Worm (Caenorhabditis elegans): ENCODE measurements around the gene ced-9.

The ced-9 gene

DNA sequence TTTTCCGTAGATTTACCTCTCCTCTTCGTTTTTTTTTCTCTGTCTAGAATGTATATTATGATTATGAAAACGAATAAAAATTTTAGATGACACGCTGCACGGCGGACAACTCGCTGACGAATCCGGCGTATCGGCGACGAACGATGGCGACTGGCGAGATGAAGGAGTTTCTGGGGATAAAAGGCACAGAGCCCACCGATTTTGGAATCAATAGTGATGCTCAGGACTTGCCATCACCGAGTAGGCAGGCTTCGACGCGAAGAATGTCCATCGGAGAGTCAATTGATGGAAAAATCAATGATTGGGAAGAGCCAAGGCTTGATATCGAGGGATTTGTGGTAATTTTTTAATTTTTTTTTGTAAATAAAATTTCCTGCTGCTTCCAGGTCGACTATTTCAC, at the start of gene ced-9:
TSS of gene ced-9 (plus strand) at position 87 of the 400 bp plus-strand sequence.
- TF ChIP-seq unc-62 (GFP tag; optimal IDR thresholded peaks at IDR 0.05) = no peak

DNA sequence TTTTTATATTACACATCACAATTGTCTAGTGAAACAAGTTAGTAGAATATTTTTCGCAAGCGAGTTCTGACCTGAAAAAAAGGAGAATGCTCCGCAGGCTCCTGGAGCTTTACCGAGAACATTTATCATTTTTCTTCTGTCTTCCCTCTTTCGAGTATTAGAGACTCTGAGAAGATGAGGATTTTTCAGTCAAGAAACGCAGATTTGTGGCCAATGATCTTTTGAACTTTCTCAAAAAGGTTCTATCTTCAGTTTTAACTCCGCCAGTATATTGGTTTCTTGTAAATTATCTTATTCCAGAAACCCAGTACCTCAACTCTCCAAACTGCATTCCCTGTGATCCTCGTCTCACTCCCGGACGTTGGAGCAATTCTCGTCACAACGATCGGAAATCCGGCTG, 49.3 kb upstream of the ced-9 start, which contains the start of gene K10G9.2:
TSS of gene K10G9.2 (plus strand) at position 301 of the 400 bp plus-strand sequence.
- TF ChIP-seq unc-62 (GFP tag; optimal IDR thresholded peaks at IDR 0.05) = no peak

DNA sequence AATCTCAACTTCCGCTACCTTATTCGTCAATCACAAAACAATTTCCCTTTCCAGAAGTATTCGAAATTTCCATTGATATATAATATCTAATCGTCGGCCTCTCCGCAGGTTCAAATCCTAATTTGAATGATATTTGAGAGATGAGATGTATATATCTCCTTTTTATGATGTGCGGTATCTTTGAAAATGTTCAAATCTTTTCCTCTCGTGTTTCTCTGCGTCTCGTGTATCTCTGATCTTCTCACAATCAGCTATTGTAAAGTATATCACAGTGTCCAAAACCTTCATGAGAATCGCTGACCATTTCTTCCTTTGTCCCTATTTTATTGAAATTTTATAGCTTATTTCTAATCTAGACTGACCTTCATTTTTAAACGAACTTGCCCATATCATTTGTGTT, 45.2 kb upstream of the ced-9 start:
- TF ChIP-seq unc-62 (GFP tag; optimal IDR thresholded peaks at IDR 0.05) = no peak

DNA sequence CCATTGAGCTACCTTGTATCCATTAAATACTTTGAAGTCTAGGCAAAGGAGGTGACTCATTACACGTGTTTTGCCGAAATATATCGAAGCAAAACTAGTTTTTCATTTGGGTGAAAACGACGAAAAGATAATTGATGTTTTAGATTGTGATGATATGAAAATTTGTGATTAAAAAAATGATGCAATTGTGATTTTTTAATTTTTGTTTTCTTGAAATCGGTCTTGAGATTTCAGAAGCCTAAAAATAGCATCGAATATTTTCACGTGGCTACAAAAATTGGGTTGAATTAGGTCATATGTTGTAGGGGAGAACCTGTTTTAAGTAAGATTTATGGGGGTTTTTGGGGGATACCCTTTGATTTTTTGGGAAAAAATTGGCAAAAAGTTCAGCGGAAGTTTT, 44.4 kb upstream of the ced-9 start:
- no peak for TF ChIP-seq unc-62 (GFP tag; optimal IDR thresholded peaks at IDR 0.05)

DNA sequence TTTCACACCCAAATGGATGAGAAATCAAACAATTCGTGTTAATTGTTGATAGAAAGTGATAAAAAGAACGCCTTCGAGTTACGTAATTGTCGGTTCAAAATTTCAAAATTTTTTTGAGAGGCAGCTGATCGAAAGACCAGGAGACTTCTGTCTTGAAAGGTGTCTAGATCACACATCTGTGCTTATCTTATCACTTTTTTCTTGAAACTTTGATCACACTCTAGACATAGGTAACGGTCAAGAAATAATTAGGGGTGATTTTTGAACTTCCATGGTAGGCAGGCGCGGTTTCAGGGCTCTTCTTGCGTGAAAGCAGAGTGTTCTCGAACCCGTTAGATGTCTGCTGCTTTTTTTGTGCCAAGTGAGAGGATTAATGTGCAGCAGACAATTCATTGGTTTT, 41.6 kb upstream of the ced-9 start:
- no peak for TF ChIP-seq unc-62 (GFP tag; optimal IDR thresholded peaks at IDR 0.05)

DNA sequence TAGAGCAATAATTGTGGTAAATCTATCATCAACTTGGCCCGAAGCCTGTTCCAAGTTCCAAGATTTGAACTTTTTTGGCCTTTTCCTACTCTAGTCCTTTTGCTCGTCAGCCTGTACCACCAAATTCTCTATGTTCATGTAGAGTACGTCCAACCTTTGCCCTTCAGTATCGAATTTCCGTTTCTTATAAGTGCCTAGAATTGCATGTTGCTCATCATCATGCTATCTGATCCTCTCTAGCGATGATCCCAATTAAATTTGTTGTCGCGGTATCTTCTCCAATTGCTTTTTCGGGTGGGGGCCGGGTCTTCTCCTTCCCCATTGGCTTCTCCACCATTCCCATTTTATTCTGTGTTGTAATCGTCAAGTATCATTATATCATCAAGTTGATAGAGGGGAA, 41.0 kb upstream of the ced-9 start:
- TF ChIP-seq unc-62 (GFP tag; optimal IDR thresholded peaks at IDR 0.05) = no peak

DNA sequence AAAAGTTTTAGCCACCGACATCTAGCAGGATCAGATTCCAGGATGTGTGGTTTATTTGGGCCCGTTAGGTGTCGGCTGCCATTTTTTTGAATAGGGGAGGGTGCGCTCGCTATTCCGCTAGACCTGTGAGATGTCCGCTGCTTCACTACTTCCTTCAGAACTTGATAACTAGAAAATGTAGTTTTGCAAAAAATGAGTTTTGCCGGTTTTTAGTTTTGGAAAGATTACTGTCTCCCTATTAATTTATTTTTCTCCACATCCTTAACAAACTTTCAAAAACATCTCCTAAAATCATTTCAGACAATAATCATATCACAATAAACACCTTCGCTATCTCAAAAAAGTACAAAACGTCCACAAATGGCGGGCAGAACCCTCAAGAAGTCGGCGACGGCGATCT, 40.1 kb upstream of the ced-9 start, which contains the start of gene vglu-2:
TSS of gene vglu-2 (plus strand) at position 301 of the 400 bp plus-strand sequence.
- TF ChIP-seq unc-62 (GFP tag; optimal IDR thresholded peaks at IDR 0.05) = no peak

DNA sequence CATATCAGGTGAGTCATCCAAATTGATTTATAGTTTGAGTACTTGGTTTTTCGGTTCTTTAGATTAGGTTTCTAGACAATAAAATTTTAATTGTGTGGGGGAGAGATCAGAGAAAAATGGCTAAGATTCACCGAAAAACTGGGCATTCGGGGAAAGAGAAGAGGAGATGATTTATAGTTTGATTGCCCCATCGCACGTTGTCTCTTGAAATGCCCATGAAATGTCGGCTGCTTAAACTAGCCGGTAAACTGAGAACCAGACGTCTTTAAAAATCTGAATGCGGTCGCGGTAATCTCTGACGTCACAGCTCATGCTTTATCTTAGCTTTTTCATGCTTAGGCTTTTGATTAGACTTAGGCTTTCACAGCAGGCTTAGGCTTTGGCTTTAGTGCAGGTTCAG, 38.1 kb upstream of the ced-9 start:
- no peak for TF ChIP-seq unc-62 (GFP tag; optimal IDR thresholded peaks at IDR 0.05)

DNA sequence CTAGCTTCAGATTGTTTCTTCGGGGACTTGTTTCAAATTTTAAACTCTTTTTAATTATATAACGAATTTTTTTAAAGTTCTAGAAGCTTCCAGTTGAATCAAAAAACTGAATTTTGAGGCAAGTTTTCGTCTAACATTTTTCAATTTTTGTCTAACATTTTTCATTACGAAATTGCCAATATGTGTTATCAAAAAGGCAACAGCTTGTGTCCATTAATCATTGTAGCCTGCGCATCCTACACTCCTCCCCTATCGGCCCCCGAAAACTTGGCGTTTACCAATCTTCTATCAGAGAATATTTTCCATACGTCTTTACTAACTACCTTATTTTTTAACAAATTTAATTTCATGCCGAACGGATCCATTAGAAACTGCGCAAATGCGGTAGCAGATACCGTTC, 34.9 kb upstream of the ced-9 start, which contains the start of gene vglu-3:
TSS of gene vglu-3 (plus strand) at position 301 of the 400 bp plus-strand sequence.
- no peak for TF ChIP-seq unc-62 (GFP tag; optimal IDR thresholded peaks at IDR 0.05)

DNA sequence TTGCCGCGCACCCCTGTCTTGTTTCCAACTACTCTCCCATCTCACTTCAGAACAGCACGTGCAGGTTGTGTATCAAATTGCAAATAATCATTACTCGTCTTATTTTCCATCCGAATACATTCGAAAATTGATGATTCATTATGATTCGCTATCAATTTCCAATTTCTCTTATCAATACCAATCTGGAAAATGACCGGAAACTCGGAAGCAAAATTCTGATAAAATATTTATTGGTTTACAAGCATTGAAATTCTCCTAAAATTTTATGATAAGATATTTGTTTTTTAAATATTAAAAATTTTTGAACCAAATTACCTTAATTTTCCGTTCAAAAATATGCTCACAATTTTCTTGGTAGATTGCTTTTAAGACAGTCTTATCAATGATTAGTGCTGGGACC, 29.7 kb upstream of the ced-9 start:
- TF ChIP-seq unc-62 (GFP tag; optimal IDR thresholded peaks at IDR 0.05) = no peak

DNA sequence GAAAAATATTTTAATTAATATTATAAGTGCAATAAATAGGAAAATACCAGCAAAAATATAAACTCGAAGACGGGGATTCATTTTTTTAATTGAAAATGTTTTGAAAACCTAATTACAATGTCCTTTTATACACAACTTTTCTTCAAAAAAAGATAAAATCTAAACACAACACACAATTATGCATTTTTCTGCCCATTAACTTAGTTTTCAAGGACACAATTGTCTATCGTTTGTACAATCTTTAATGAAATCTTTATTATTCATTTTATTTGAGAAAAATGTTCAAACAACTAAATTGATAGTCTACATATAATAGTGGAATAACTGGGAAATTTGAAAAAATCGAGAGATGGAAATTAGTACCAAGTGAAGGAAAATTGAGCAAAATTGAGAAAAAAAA, 28.9 kb upstream of the ced-9 start, which contains the start of gene T07A5.1:
TSS of gene T07A5.1 (minus strand) at position 149 of the 400 bp plus-strand sequence.
- TF ChIP-seq unc-62 (GFP tag; optimal IDR thresholded peaks at IDR 0.05) = no peak

DNA sequence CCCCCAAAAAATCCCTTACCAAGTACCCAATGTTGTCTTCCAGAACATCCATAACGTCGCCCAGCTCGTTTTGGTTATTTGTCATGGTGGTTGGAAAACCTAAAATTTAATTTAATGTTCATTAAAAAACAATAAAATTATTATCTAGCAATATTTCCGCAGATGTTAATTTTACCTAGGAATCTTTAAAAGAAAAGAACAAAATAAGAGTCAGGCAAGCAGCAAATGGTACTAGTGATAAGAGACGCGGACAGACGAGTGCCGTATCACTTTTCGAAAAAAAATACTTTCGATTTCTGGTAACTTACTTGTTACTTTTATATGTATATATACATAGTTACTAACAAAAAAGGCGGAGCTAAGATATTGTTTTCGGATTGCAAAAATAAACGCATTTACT, 24.0 kb upstream of the ced-9 start, which contains the start of gene T07A5.7:
TSS of gene T07A5.7 (minus strand) at position 101 of the 400 bp plus-strand sequence.
- TF ChIP-seq unc-62 (GFP tag; optimal IDR thresholded peaks at IDR 0.05) = no peak

DNA sequence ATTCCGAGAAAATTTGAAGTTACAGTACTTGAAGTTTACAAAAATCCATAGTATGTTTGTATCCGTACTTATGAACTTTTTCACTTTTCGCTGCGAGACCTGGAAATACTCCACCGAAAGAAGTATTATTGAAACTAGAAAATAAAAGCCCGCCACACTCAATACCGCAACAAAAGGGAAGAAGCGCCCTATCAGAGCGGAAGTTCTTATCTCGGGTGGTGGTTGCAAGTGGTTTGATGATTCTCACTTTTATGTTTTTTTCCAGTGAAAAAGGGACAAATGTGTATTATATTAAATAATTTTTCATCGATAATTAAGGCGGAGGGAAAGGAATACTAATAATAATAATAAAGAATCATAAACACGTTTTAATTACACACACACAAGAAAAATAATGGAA, 20.7 kb upstream of the ced-9 start:
- TF ChIP-seq unc-62 (GFP tag; optimal IDR thresholded peaks at IDR 0.05) = no peak

DNA sequence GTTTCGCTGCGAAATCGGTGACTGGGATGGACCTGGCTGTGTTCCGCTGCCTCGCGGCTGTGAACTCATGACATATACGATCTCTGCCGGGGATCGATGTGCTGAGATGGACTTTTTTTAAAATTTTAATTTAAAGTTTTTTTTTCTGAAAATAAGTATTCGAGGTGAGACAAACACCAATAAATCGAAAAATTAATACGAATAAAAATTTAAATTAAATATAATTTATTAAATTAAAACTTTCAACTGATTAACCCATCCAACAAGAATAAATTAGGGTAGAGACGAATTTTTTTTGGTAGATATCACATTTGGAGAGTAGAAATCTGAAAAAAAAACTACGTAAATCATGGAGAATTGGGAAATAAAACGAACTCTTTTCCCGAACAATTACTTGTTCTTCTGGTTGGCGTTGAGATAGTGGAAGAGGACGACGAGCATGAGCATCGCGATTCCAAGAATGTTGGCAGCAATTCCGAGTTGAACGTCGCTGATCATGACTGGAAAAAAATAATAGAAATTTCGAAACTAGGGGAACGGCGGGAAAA, 16.8 kb upstream of the ced-9 start, which contains the start of the genes unc-50 and ostf-4:
TSS of gene unc-50 (minus strand) at position 101 of the 548 bp plus-strand sequence.
TSS of gene ostf-4 (minus strand) at position 498 of the 548 bp plus-strand sequence.
- no peak for TF ChIP-seq unc-62 (GFP tag; optimal IDR thresholded peaks at IDR 0.05)

DNA sequence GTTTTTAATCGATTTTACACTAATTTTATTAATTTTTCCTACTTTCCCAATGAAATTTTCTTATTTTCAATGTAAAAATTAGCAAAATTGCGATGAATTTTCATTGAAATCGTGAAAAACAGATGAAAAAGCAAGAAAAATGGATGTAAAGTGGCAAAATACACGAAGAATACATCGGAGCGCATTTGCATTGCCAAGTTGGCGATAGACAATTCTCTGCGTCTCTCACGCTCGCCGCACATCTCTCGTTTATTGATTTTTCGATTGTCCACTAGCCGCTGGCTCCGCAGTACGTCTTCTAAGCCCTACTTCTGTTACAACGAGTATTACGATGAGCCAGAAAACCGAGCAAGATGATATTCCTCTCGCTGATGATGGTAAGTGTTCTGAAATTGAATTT, 16.2 kb upstream of the ced-9 start, which contains the start of gene unc-69:
TSS of gene unc-69 (plus strand) at position 185 of the 400 bp plus-strand sequence.
- no peak for TF ChIP-seq unc-62 (GFP tag; optimal IDR thresholded peaks at IDR 0.05)

DNA sequence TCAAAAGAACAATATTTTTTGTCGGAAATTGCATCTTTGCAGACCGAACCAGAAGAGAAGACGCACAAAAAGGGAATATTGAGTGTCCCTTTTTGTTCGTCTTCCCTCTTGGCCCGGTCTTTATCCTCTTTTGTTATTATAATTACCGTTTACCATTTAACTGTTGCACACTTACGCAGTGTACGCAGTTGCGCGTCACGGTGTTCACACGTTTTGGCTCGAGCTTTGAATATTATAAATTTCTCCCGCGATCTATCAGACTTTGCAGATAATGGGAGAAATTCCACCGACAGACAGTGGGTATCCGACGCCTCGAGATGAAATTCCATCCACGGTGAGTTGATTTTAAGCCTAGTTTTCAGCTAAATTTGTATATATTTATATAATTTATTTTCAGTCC, 14.2 kb upstream of the ced-9 start, which contains the start of gene sas-7:
TSS of gene sas-7 (plus strand) at position 232 of the 400 bp plus-strand sequence.
- no peak for TF ChIP-seq unc-62 (GFP tag; optimal IDR thresholded peaks at IDR 0.05)

DNA sequence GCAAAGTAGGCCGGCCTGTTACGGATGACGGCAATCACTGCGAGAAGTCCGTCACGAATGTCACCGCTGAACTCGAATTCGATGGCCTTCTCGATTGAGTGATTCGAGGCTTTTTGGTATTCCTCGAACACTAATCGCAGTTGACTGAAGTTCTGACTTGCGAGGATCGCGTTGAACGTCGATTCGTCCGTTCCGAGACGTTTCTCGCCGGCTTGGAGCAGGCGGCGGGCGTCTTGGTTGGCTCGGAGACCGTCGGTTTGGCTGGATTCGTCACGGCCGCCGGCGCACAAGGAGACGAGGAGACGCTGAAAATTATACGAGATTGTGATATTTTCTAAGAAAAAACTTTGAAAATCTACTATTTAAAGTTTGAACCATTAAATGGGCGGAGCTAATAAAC, 8.6 kb upstream of the ced-9 start:
- no peak for TF ChIP-seq unc-62 (GFP tag; optimal IDR thresholded peaks at IDR 0.05)
